Fruit fly (Drosophila melanogaster) whole organism, prepupa: Measurements from ENCODE around the gene CG8509.

Source experiments
- Blimp-1 ChIP-seq: fragments of 200-800 bp; sonication (Bioruptor generic); optimal IDR thresholded peaks from 3 replicates; lab custom pipeline; 2017; ENCODE audit warnings: missing biosample characterization, missing genetic modification characterization, mild to moderate bottlenecking, moderate library complexity, missing genetic modification reagents
- CG10631 ChIP-seq: fragments of 200-800 bp; sonication (Bioruptor generic); optimal IDR thresholded peaks from 2 replicates; lab custom pipeline; 2016; ENCODE audit warnings: missing biosample characterization, missing genetic modification characterization
- CG11902 ChIP-seq: fragments of 200-800 bp; sonication (Bioruptor generic); optimal IDR thresholded peaks from 3 replicates; lab custom pipeline; 2016; ENCODE audit warnings: missing biosample characterization, missing genetic modification characterization
- CG15336 ChIP-seq: fragments of 200-800 bp; sonication (Bioruptor generic); IDR thresholded peaks from 2 replicates; pipeline ENCODE4 v1.3.6; 2022; ENCODE audit warnings: missing biosample characterization, missing genetic modification characterization
- CG1621 ChIP-seq: fragments of 200-800 bp; sonication (Bioruptor generic); optimal IDR thresholded peaks from 3 replicates; lab custom pipeline; 2018; ENCODE audit warnings: missing biosample characterization, mild to moderate bottlenecking, missing genetic modification characterization
- CG16779 ChIP-seq: fragments of 200-800 bp; sonication (Bioruptor generic); optimal IDR thresholded peaks from 3 replicates; lab custom pipeline; 2017; ENCODE audit warnings: missing biosample characterization, mild to moderate bottlenecking, missing genetic modification characterization
- CG31627 ChIP-seq: fragments of 200-800 bp; sonication (Bioruptor generic); optimal IDR thresholded peaks from 3 replicates; lab custom pipeline; 2016; ENCODE audit warnings: missing biosample characterization, missing genetic modification characterization
- CG32006 ChIP-seq: fragments of 200-800 bp; sonication (Bioruptor generic); optimal IDR thresholded peaks from 3 replicates; lab custom pipeline; 2017; ENCODE audit warnings: missing biosample characterization, mild to moderate bottlenecking, missing genetic modification characterization
- CG34406 ChIP-seq: fragments of 200-800 bp; sonication (Bioruptor generic); optimal IDR thresholded peaks from 3 replicates; lab custom pipeline; 2016; ENCODE audit warnings: missing biosample characterization, missing genetic modification characterization
- CG3919 ChIP-seq: fragments of 200-800 bp; sonication (Bioruptor generic); optimal IDR thresholded peaks from 3 replicates; lab custom pipeline; 2016; ENCODE audit warnings: missing biosample characterization, missing genetic modification characterization
- CG6276 ChIP-seq: fragments of 200-800 bp; sonication (Bioruptor generic); optimal IDR thresholded peaks from 2 replicates; lab custom pipeline; 2017; ENCODE audit warnings: missing biosample characterization, mild to moderate bottlenecking, missing genetic modification characterization
- CG6792 ChIP-seq: fragments of 200-800 bp; sonication (Bioruptor generic); optimal IDR thresholded peaks from 3 replicates; lab custom pipeline; 2016; ENCODE audit warnings: missing biosample characterization, missing genetic modification characterization
- CG6854 ChIP-seq: fragments of 200-800 bp; sonication (Bioruptor generic); optimal IDR thresholded peaks from 2 replicates; lab custom pipeline; 2017; ENCODE audit warnings: missing biosample characterization, mild to moderate bottlenecking, missing genetic modification characterization
- CG7368 ChIP-seq: fragments of 200-800 bp; sonication (Bioruptor generic); optimal IDR thresholded peaks from 3 replicates; lab custom pipeline; 2016; ENCODE audit warnings: missing biosample characterization, missing genetic modification characterization
- CG8319 ChIP-seq: fragments of 200-800 bp; sonication (Bioruptor generic); optimal IDR thresholded peaks from 3 replicates; lab custom pipeline; 2016; ENCODE audit warnings: missing biosample characterization, missing genetic modification characterization
- CG8632 ChIP-seq: fragments of 200-800 bp; sonication (Bioruptor generic); optimal IDR thresholded peaks from 3 replicates; lab custom pipeline; 2016; ENCODE audit warnings: missing biosample characterization, missing genetic modification characterization
- Eip75B ChIP-seq: fragments of 200-800 bp; sonication (Bioruptor generic); optimal IDR thresholded peaks from 3 replicates; lab custom pipeline; 2016; ENCODE audit warnings: missing biosample characterization, missing genetic modification characterization
- Eip78C ChIP-seq: fragments of 200-800 bp; sonication (Bioruptor generic); peaks from one replicate; lab custom pipeline; 2016; ENCODE audit warnings: missing biosample characterization, missing genetic modification characterization
- Ets21C ChIP-seq: fragments of 200-800 bp; sonication (Bioruptor generic); optimal IDR thresholded peaks from 3 replicates; lab custom pipeline; 2016; ENCODE audit warnings: missing biosample characterization, missing genetic modification characterization
- Gug ChIP-seq: fragments of 200-800 bp; sonication (Bioruptor generic); IDR thresholded peaks from 2 replicates; pipeline ENCODE4 v1.3.6; 2022; ENCODE audit warnings: missing biosample characterization, missing genetic modification characterization
- Hr38 ChIP-seq: sonication (Bioruptor generic); optimal IDR thresholded peaks from 2 replicates; lab custom pipeline; 2016; ENCODE audit warnings: missing biosample characterization, missing genetic modification characterization
- Hr39 ChIP-seq: fragments of 200-800 bp; sonication (Bioruptor generic); optimal IDR thresholded peaks from 2 replicates; lab custom pipeline; 2016; ENCODE audit warnings: missing biosample characterization, missing genetic modification characterization
- Met ChIP-seq: fragments of 200-800 bp; sonication (Bioruptor generic); optimal IDR thresholded peaks from 3 replicates; lab custom pipeline; 2016; ENCODE audit warnings: missing biosample characterization, missing genetic modification characterization
- Sox102F ChIP-seq: fragments of 200-800 bp; sonication (Bioruptor generic); optimal IDR thresholded peaks from 2 replicates; lab custom pipeline; 2016; ENCODE audit warnings: missing biosample characterization, mild to moderate bottlenecking, missing genetic modification characterization
- Sox14 ChIP-seq: fragments of 200-800 bp; sonication (Bioruptor generic); optimal IDR thresholded peaks from 3 replicates; lab custom pipeline; 2016; ENCODE audit warnings: missing biosample characterization, missing genetic modification characterization
- cyc ChIP-seq: fragments of 200-800 bp; sonication (Bioruptor generic); optimal IDR thresholded peaks from 3 replicates; lab custom pipeline; 2016; ENCODE audit warnings: missing biosample characterization, missing genetic modification characterization
- dac ChIP-seq: fragments of 200-800 bp; sonication (Bioruptor generic); optimal IDR thresholded peaks from 2 replicates; lab custom pipeline; 2017; ENCODE audit warnings: missing biosample characterization, mild to moderate bottlenecking, missing genetic modification characterization
- dsx ChIP-seq: fragments of 200-800 bp; optimal IDR thresholded peaks from 3 replicates; lab custom pipeline; 2019; ENCODE audit warnings: missing biosample characterization, mild to moderate bottlenecking, missing genetic modification characterization, moderate library complexity; ENCODE audit not compliant: poor library complexity, severe bottlenecking
- eg ChIP-seq: fragments of 200-800 bp; sonication (Bioruptor generic); IDR thresholded peaks from 3 replicates; pipeline ENCODE4 v1.3.6; 2022; ENCODE audit warnings: missing biosample characterization, missing genetic modification characterization
- esn ChIP-seq: fragments of 200-800 bp; sonication (Bioruptor generic); optimal IDR thresholded peaks from 2 replicates; lab custom pipeline; 2016; ENCODE audit warnings: missing biosample characterization, mild to moderate bottlenecking, missing genetic modification characterization, moderate library complexity
- fd59A ChIP-seq: fragments of 200-800 bp; sonication (Bioruptor generic); optimal IDR thresholded peaks from 2 replicates; lab custom pipeline; 2017; ENCODE audit warnings: missing biosample characterization, mild to moderate bottlenecking, missing genetic modification characterization, missing genetic modification reagents
- fd85E ChIP-seq: fragments of 200-800 bp; sonication (Bioruptor generic); optimal IDR thresholded peaks from 3 replicates; lab custom pipeline; 2016; ENCODE audit warnings: missing biosample characterization, missing genetic modification characterization
- net ChIP-seq: fragments of 200-800 bp; sonication (Bioruptor generic); optimal IDR thresholded peaks from 3 replicates; lab custom pipeline; 2016; ENCODE audit warnings: missing biosample characterization, missing genetic modification characterization
- salr ChIP-seq, 2 experiments: fragments of 200-800 bp; sonication (Bioruptor generic); optimal IDR thresholded peaks; 3 replicates each; lab custom pipeline; 2016 to 2018; ENCODE audit warnings: missing biosample characterization in 2 of 2, missing genetic modification characterization in 2 of 2, mild to moderate bottlenecking in 1 of 2
- spab ChIP-seq: fragments of 200-800 bp; sonication (Bioruptor generic); optimal IDR thresholded peaks from 2 replicates; lab custom pipeline; 2017; ENCODE audit warnings: missing biosample characterization, mild to moderate bottlenecking, missing genetic modification characterization, missing genetic modification reagents
- ss ChIP-seq, 2 experiments: fragments of 200-800 bp; sonication (Bioruptor generic); optimal IDR thresholded peaks; 2 replicates in 1 of 2; 3 replicates in 1 of 2; lab custom pipeline; 2017 to 2018; ENCODE audit warnings: mild to moderate bottlenecking in 2 of 2, missing biosample characterization in 2 of 2, missing genetic modification characterization in 2 of 2, moderate library complexity in 1 of 2
- topi ChIP-seq: fragments of 200-800 bp; sonication (Bioruptor generic); optimal IDR thresholded peaks from 3 replicates; lab custom pipeline; 2016; ENCODE audit warnings: missing biosample characterization, missing genetic modification characterization
- vri ChIP-seq: fragments of 200-800 bp; sonication (Bioruptor generic); optimal IDR thresholded peaks from 3 replicates; lab custom pipeline; 2016; ENCODE audit warnings: missing biosample characterization, mild to moderate bottlenecking, missing genetic modification characterization

The CG8509 gene

dm6 chrX:15762723-15763122, 46.6 kb upstream of the CG8509 start, which contains the start of gene Polr3A:
Polr3A (plus strand) TSS chrX:15762956.
- TF ChIP-seq Hr38 (GFP tag; lab: Kevin White, UChicago), result no peak
- no peak for TF ChIP-seq CG34406 (GFP tag; lab: Kevin White, UChicago)
- no peak for TF ChIP-seq topi
- no peak for TF ChIP-seq net
- no peak for TF ChIP-seq fd59A (GFP tag; lab: Kevin White, UChicago)
- TF ChIP-seq esn (GFP tag; lab: Kevin White, UChicago), result no peak
- no peak for TF ChIP-seq vri (GFP tag; lab: Kevin White, UChicago)
- no peak for TF ChIP-seq Gug (GFP tag; lab: Robert Waterston, UW)
- no peak for TF ChIP-seq dac (GFP tag; lab: Kevin White, UChicago)

DNA sequence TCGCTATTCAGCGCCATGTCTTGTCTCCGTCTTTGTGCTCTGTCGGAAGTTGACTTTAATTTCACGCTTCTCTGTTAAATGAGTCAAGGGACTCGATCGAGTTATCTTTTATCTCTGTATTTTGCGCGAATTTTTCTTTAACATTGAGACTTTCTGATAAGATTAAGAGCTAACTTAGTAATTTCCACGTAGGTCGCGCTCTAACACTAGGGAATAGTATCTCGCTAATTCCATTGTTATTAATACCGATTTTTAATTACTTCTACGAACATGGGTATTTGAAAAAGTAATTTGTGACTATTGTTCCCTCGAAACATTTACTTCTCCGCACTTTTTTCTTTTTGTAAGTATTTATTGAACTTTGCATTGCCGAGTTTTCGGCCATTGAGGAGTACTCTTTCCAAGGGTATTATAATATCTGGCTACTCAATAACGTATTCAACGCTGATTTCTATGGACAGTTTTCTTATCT, 42.9 kb upstream of the CG8509 start, which contains the start of gene CG8952:
Gene CG8952, minus strand, starts transcription at position 51 of the 472 bp plus-strand sequence.
- TF ChIP-seq Sox102F (no peak), dsx (GFP tag; lab: Kevin White, UChicago) (no peak), esn (GFP tag; lab: Kevin White, UChicago) (no peak), CG31627 (GFP tag; lab: Kevin White, UChicago) (no peak), dac (GFP tag; lab: Kevin White, UChicago) (no peak), ss (GFP tag; optimal IDR thresholded peaks at IDR 0.05; lab: Kevin White, UChicago) (no peak), spab (GFP tag; lab: Kevin White, UChicago) (no peak), CG32006 (no peak), CG11902 (GFP tag; lab: Kevin White, UChicago) (no peak), CG3919 (GFP tag; lab: Kevin White, UChicago) (no peak), Eip78C (no peak), CG10631 (GFP tag; lab: Kevin White, UChicago) (no peak), eg (GFP tag; lab: Robert Waterston, UW) (no peak), cyc (GFP tag; lab: Kevin White, UChicago) (no peak), CG1621 (no peak)

dm6 chrX:15769457-15769856, 39.9 kb upstream of the CG8509 start, which contains the start of gene CG33172:
CG33172 (plus strand) TSS chrX:15769664.
- TF ChIP-seq Met (no peak), CG16779 (tag; lab: Kevin White, UChicago) (no peak), Hr39 (GFP tag; lab: Kevin White, UChicago) (no peak), Ets21C (GFP tag; lab: Kevin White, UChicago) (no peak), CG6854 (GFP tag; lab: Kevin White, UChicago) (no peak), Gug (GFP tag; lab: Robert Waterston, UW) (no peak), Sox14 (GFP tag; lab: Kevin White, UChicago) (no peak), esn (GFP tag; lab: Kevin White, UChicago) (no peak), dsx (GFP tag; lab: Kevin White, UChicago) (no peak), CG31627 (GFP tag; lab: Kevin White, UChicago) (no peak), CG7368 (no peak), CG3919 (GFP tag; lab: Kevin White, UChicago) (no peak)

dm6 chrX:15772663-15773062, 36.7 kb upstream of the CG8509 start, which contains the start of gene CG43672:
CG43672 (plus strand) TSS chrX:15772963.
- TF ChIP-seq Met (no peak), CG15336 (GFP tag; lab: Robert Waterston, UW) (no peak), CG32006 (no peak), CG1621 (no peak), Hr39 (GFP tag; lab: Kevin White, UChicago) (no peak), eg (GFP tag; lab: Robert Waterston, UW) (no peak), Eip78C (no peak), esn (GFP tag; lab: Kevin White, UChicago) (no peak), CG8319 (GFP tag; lab: Kevin White, UChicago) (no peak), CG34406 (GFP tag; lab: Kevin White, UChicago) (no peak), CG8632 (GFP tag; lab: Kevin White, UChicago) (no peak), Eip75B (GFP tag; lab: Kevin White, UChicago) (no peak), fd85E (no peak), salr (GFP tag; optimal IDR thresholded peaks at IDR 0.05; lab: Kevin White, UChicago) (no peak), CG16779 (tag; lab: Kevin White, UChicago) (no peak), CG6792 (GFP tag; lab: Kevin White, UChicago) (no peak), fd59A (GFP tag; lab: Kevin White, UChicago) (no peak), CG6276 (GFP tag; lab: Kevin White, UChicago) (no peak), CG6854 (GFP tag; lab: Kevin White, UChicago) (no peak), Blimp-1 (no peak)
- TF ChIP-seq, all 60 proteins: peak for 0
